Fruit fly (Drosophila melanogaster): ENCODE results near the gene CG13841.

Gene CG13841

dm6 chr3R:22726771-22727455 is 40.6 kb downstream of the CG13841 start, which contains the start of gene CG45049 (continued):
- peak in 1 of 2 experiments; percentile 69 for TF ChIP-seq Trl (optimal IDR thresholded peaks at IDR 0.05)
- TF ChIP-seq Trl (GFP tag; optimal IDR thresholded peaks at IDR 0.05), result no peak
- peak; percentile 23 for TF ChIP-seq CG10543 (GFP tag; optimal IDR thresholded peaks at IDR 0.05)
- TF ChIP-seq row (GFP tag; IDR thresholded peaks at IDR 0.05), result peak; percentile 66
- peak; percentile 89 for TF ChIP-seq vnd (GFP tag; IDR thresholded peaks at IDR 0.05; ENCODE audit: partially characterized antibody)
- peak; percentile 65 for TF ChIP-seq CG9932 (GFP tag; IDR thresholded peaks at IDR 0.05)
- peak; percentile 67 for TF ChIP-seq CG2129 (GFP tag; IDR thresholded peaks at IDR 0.05; ENCODE audit: partially characterized antibody)
- TF ChIP-seq tna (GFP tag; IDR thresholded peaks at IDR 0.05; ENCODE audit: partially characterized antibody), result peak; percentile 91
- peak; percentile 34 for TF ChIP-seq lilli (GFP tag; optimal IDR thresholded peaks at IDR 0.05)
- peak; percentile 22 for TF ChIP-seq ftz-f1 (GFP tag; optimal IDR thresholded peaks at IDR 0.05)
- peak; percentile 10 for TF ChIP-seq zfh2 (GFP tag; optimal IDR thresholded peaks at IDR 0.05)
- no peak for TF ChIP-seq Gsc (GFP tag; IDR thresholded peaks at IDR 0.05)
- peak in 1 of 2 experiments; percentile 12 for TF ChIP-seq Pdp1 (GFP tag; optimal IDR thresholded peaks at IDR 0.05)
- no peak for TF ChIP-seq Abd-B (GFP tag; optimal IDR thresholded peaks at IDR 0.05)
- TF ChIP-seq CG17359 (tag; optimal IDR thresholded peaks at IDR 0.05), result no peak

- TF ChIP-seq CG7357 (GFP tag; IDR thresholded peaks at IDR 0.05) (no peak), zen (tag; optimal IDR thresholded peaks at IDR 0.05) (no peak), BEAF-32 (GFP tag; optimal IDR thresholded peaks at IDR 0.05) (no peak), CG10274 (GFP tag; optimal IDR thresholded peaks at IDR 0.05) (no peak), Hr51 (GFP tag; optimal IDR thresholded peaks at IDR 0.05) (peak in 1 of 2 experiments; percentile 31), CG10267 (tag; optimal IDR thresholded peaks at IDR 0.05) (no peak), Dref (GFP tag; IDR thresholded peaks at IDR 0.05) (peak; percentile 59), Dfd (GFP tag; optimal IDR thresholded peaks at IDR 0.05) (no peak), gfzf (GFP tag; optimal IDR thresholded peaks at IDR 0.05) (peak; percentile 73), MTF-1 (GFP tag; optimal IDR thresholded peaks at IDR 0.05; ENCODE audit: borderline replicate concordance) (no peak), CG7928 (GFP tag; optimal IDR thresholded peaks at IDR 0.05) (no peak), CG9797 (GFP tag; optimal IDR thresholded peaks at IDR 0.05) (peak; percentile 59), CG31441 (GFP tag; IDR thresholded peaks at IDR 0.05) (peak; percentile 58; the same call in 1 of the 2 replicates), CG13775 (GFP tag; optimal IDR thresholded peaks at IDR 0.05) (peak; percentile 32), zfh1 (GFP tag; IDR thresholded peaks at IDR 0.05) (0 out of 3 replicates have a peak, but pooled peaks have one; percentile 20), CG12659 (GFP tag; optimal IDR thresholded peaks at IDR 0.05) (peak; percentile 33), Aef1 (GFP tag; IDR thresholded peaks at IDR 0.05) (no peak), tio (GFP tag; optimal IDR thresholded peaks at IDR 0.05) (no peak), CG11723 (GFP tag; optimal IDR thresholded peaks at IDR 0.05) (no peak), CG7839 (tag; optimal IDR thresholded peaks at IDR 0.05) (peak; percentile 39), ac (GFP tag; optimal IDR thresholded peaks at IDR 0.05) (no peak), D19A (tag; optimal IDR thresholded peaks at IDR 0.05) (peak; percentile 1), trem (tag; optimal IDR thresholded peaks at IDR 0.05) (peak; percentile 8), gem (tag; optimal IDR thresholded peaks at IDR 0.05) (peak; percentile 49), CTCF (GFP tag; optimal IDR thresholded peaks at IDR 0.05) (peak; percentile 38), unc-4 (GFP tag; IDR thresholded peaks at IDR 0.05; ENCODE audit: partially characterized antibody) (peak; percentile 50), tgo (GFP tag; IDR thresholded peaks at IDR 0.05) (no peak), bcd (GFP tag; optimal IDR thresholded peaks at IDR 0.05) (peak; percentile 28), CG8290 (GFP tag; optimal IDR thresholded peaks at IDR 0.05) (no peak), CG8290 (tag; optimal IDR thresholded peaks at IDR 0.05) (peak in 1 of 2 experiments; percentile 1), CG42726 (GFP tag; IDR thresholded peaks at IDR 0.05; ENCODE audit: partially characterized antibody) (peak; percentile 68), hbn (GFP tag; IDR thresholded peaks at IDR 0.05; ENCODE audit: partially characterized antibody) (peak; percentile 60), Side (GFP tag; optimal IDR thresholded peaks at IDR 0.05) (no peak)
Observed at dm6 chr3R:22726031-22726770, 41.3 kb downstream of the CG13841 start, which contains the start of gene RNF220. Gene RNF220, minus strand, starts transcription at chr3R:22726414.
